Fruit fly (Drosophila melanogaster): ENCODE results near the gene CG14671.

Gene CG14671

DNA sequence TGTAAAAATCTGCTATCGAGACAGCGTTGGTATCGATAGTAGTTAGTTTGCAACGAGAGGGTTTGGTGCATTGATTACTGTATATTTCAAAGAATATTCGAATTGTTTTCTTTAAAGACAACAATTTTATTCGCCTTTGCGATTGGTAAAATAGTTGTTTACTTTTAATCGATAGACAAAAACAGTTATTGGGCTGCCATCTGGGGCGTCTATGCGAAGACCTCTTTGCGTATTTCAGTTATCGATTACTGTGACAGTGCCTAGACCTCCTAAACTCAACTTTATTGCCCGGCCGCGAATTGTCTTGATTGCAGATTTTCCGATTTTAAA lies 48.5 kb upstream of the CG14671 start, which contains the start of gene Atu (continued):
- TF ChIP-seq MESR4 (GFP tag; optimal IDR thresholded peaks at IDR 0.05) (peak; percentile 24), CG4282 (GFP tag; optimal IDR thresholded peaks at IDR 0.05) (no peak), unpg (GFP tag; optimal IDR thresholded peaks at IDR 0.05) (no peak), luna (GFP tag; optimal IDR thresholded peaks at IDR 0.05) (no peak), C15 (GFP tag; IDR thresholded peaks at IDR 0.05) (no peak), Rfx (GFP tag; IDR thresholded peaks at IDR 0.05) (peak; percentile 41; the same call in 1 of the 2 replicates), CG6654 (GFP tag; optimal IDR thresholded peaks at IDR 0.05) (no peak), Myb (GFP tag; optimal IDR thresholded peaks at IDR 0.05) (peak; percentile 63), CG16815 (GFP tag; optimal IDR thresholded peaks at IDR 0.05) (no peak), Blimp-1 (GFP tag; optimal IDR thresholded peaks at IDR 0.05) (no peak), CG11085 (GFP tag; IDR thresholded peaks at IDR 0.05) (no peak), BEAF-32 (GFP tag; optimal IDR thresholded peaks at IDR 0.05) (peak; percentile 96), nom (GFP tag; optimal IDR thresholded peaks at IDR 0.05) (no peak), Trl (optimal IDR thresholded peaks at IDR 0.05) (no peak), Trl (GFP tag; optimal IDR thresholded peaks at IDR 0.05) (peak; percentile 34), H15 (GFP tag; IDR thresholded peaks at IDR 0.05) (no peak), fd96Cb (tag; optimal IDR thresholded peaks at IDR 0.05) (no peak), Bteb2 (GFP tag; optimal IDR thresholded peaks at IDR 0.05) (no peak), D19B (GFP tag; optimal IDR thresholded peaks at IDR 0.05) (no peak), Sin3A (optimal IDR thresholded peaks at IDR 0.05) (peak; percentile 92), Dref (GFP tag; IDR thresholded peaks at IDR 0.05) (peak; percentile 86), nerfin-2 (GFP tag; IDR thresholded peaks at IDR 0.05; ENCODE audit: partially characterized antibody) (peak; percentile 85), row (GFP tag; IDR thresholded peaks at IDR 0.05) (peak; percentile 62), org-1 (GFP tag; optimal IDR thresholded peaks at IDR 0.05) (no peak), lov (optimal IDR thresholded peaks at IDR 0.05) (no peak), lov (GFP tag; IDR thresholded peaks at IDR 0.05) (no peak), Taf1 (GFP tag; IDR thresholded peaks at IDR 0.05) (no peak), Hr39 (optimal IDR thresholded peaks at IDR 0.05) (no peak), CG6791 (GFP tag; IDR thresholded peaks at IDR 0.05; ENCODE audit: partially characterized antibody) (peak; percentile 84), Jarid2 (GFP tag; optimal IDR thresholded peaks at IDR 0.05) (no peak), CG6765 (GFP tag; optimal IDR thresholded peaks at IDR 0.05) (no peak), klu (GFP tag; IDR thresholded peaks at IDR 0.05) (no peak), lab (GFP tag; optimal IDR thresholded peaks at IDR 0.05) (no peak), CG11695 (GFP tag; IDR thresholded peaks at IDR 0.05) (no peak), CG2120 (GFP tag; optimal IDR thresholded peaks at IDR 0.05) (peak; percentile 72), CG6254 (GFP tag; optimal IDR thresholded peaks at IDR 0.05) (no peak), bab2 (GFP tag; optimal IDR thresholded peaks at IDR 0.05) (no peak), CG32767 (GFP tag; IDR thresholded peaks at IDR 0.05) (no peak), cas (GFP tag; IDR thresholded peaks at IDR 0.05) (no peak), CG10274 (GFP tag; optimal IDR thresholded peaks at IDR 0.05) (no peak), CG1603 (tag; optimal IDR thresholded peaks at IDR 0.05) (peak; percentile 68), Gug (GFP tag; IDR thresholded peaks at IDR 0.05) (no peak), CG3847 (GFP tag; IDR thresholded peaks at IDR 0.05) (peak; percentile 62), CG15514 (GFP tag; optimal IDR thresholded peaks at IDR 0.05) (peak; percentile 71), tap (tag; optimal IDR thresholded peaks at IDR 0.05) (no peak), Mad (GFP tag; optimal IDR thresholded peaks at IDR 0.05) (peak; percentile 7), wek (GFP tag; optimal IDR thresholded peaks at IDR 0.05) (no peak), CG17385 (GFP tag; optimal IDR thresholded peaks at IDR 0.05) (no peak), CG11247 (GFP tag; IDR thresholded peaks at IDR 0.05) (no peak), Sox102F (GFP tag; optimal IDR thresholded peaks at IDR 0.05) (no peak), CG18599 (GFP tag; optimal IDR thresholded peaks at IDR 0.05) (no peak), CG14014 (GFP tag; IDR thresholded peaks at IDR 0.05) (no peak), gfzf (GFP tag; optimal IDR thresholded peaks at IDR 0.05) (peak; percentile 27)
